Fruit fly (Drosophila melanogaster) whole organism, embryonic: ENCODE measurements around the gene CCHa1.

Source experiments
- Abd-B ChIP-seq: fragments of 200-800 bp; sonication (Bioruptor generic); optimal IDR thresholded peaks from 2 replicates; lab custom pipeline; 2018; ENCODE audit warnings: missing biosample characterization, mild to moderate bottlenecking, missing genetic modification characterization, moderate library complexity
- Bgb ChIP-seq: fragments of 200-800 bp; sonication (Bioruptor generic); IDR thresholded peaks from 2 replicates; pipeline ENCODE4 v1.3.6; 2022; ENCODE audit warnings: missing biosample characterization, missing genetic modification characterization; ENCODE audit not compliant: partially characterized antibody
- Blimp-1 ChIP-seq: fragments of 200-800 bp; sonication (Bioruptor generic); optimal IDR thresholded peaks from 3 replicates; lab custom pipeline; 2018; ENCODE audit warnings: missing biosample characterization, missing genetic modification characterization, mild to moderate bottlenecking, moderate library complexity, missing genetic modification reagents
- C15 ChIP-seq: fragments of 200-800 bp; sonication (Bioruptor generic); IDR thresholded peaks from 3 replicates; pipeline ENCODE4 v1.3.6; 2022; ENCODE audit warnings: missing biosample characterization, missing genetic modification characterization
- CG10462 ChIP-seq: fragments of 200-800 bp; sonication (Bioruptor generic); optimal IDR thresholded peaks from 2 replicates; lab custom pipeline; 2016; ENCODE audit warnings: missing biosample characterization, missing genetic modification characterization
- CG10543 ChIP-seq: fragments of 200-800 bp; sonication (Bioruptor generic); optimal IDR thresholded peaks from 3 replicates; lab custom pipeline; 2017; ENCODE audit warnings: missing biosample characterization, mild to moderate bottlenecking, missing genetic modification characterization, moderate library complexity
- CG11504 ChIP-seq: fragments of 200-800 bp; sonication (Bioruptor generic); optimal IDR thresholded peaks from 3 replicates; lab custom pipeline; 2019; ENCODE audit warnings: missing biosample characterization, mild to moderate bottlenecking, missing genetic modification characterization, moderate library complexity
- CG12942 ChIP-seq: fragments of 200-800 bp; sonication (Bioruptor generic); optimal IDR thresholded peaks from 3 replicates; lab custom pipeline; 2016; ENCODE audit warnings: missing biosample characterization, missing genetic modification characterization
- CG2875 ChIP-seq: fragments of 200-800 bp; sonication (Bioruptor generic); optimal IDR thresholded peaks from 2 replicates; lab custom pipeline; 2017; ENCODE audit warnings: missing biosample characterization, mild to moderate bottlenecking, missing genetic modification characterization, missing genetic modification reagents
- CG31224 ChIP-seq: fragments of 200-800 bp; sonication (Bioruptor generic); IDR thresholded peaks from 2 replicates; pipeline ENCODE4 v1.3.6; 2022; ENCODE audit warnings: missing biosample characterization, missing genetic modification characterization
- CG33557 ChIP-seq: fragments of 200-800 bp; sonication (Bioruptor generic); optimal IDR thresholded peaks from 2 replicates; lab custom pipeline; 2019; ENCODE audit warnings: missing biosample characterization, mild to moderate bottlenecking, missing genetic modification characterization, moderate library complexity
- CG42726 ChIP-seq: fragments of 200-800 bp; sonication (Bioruptor generic); IDR thresholded peaks from 2 replicates; pipeline ENCODE4 v1.3.6; 2022; ENCODE audit warnings: missing biosample characterization, missing genetic modification characterization; ENCODE audit not compliant: partially characterized antibody
- CG5953 ChIP-seq: fragments of 200-800 bp; sonication (Bioruptor generic); IDR thresholded peaks from 2 replicates; pipeline ENCODE4 v1.3.6; 2022; ENCODE audit warnings: missing biosample characterization, missing genetic modification characterization
- CG6683 ChIP-seq: fragments of 200-800 bp; sonication (Bioruptor generic); optimal IDR thresholded peaks from 2 replicates; lab custom pipeline; 2017; ENCODE audit warnings: missing biosample characterization, mild to moderate bottlenecking, missing genetic modification characterization, missing genetic modification reagents
- CG6765 ChIP-seq: fragments of 200-800 bp; sonication (Bioruptor generic); optimal IDR thresholded peaks from 3 replicates; lab custom pipeline; 2017; ENCODE audit warnings: missing biosample characterization, mild to moderate bottlenecking, missing genetic modification characterization
- CG6791 ChIP-seq: fragments of 200-800 bp; sonication (Bioruptor generic); IDR thresholded peaks from 3 replicates; pipeline ENCODE4 v1.3.6; 2022; ENCODE audit warnings: missing biosample characterization, missing genetic modification characterization; ENCODE audit not compliant: partially characterized antibody
- CG8290 ChIP-seq, 3 experiments: fragments of 200-800 bp; sonication (Bioruptor generic); optimal IDR thresholded peaks; 2 replicates each; lab custom pipeline; 2016 to 2019; ENCODE audit warnings: missing biosample characterization in 3 of 3, missing genetic modification characterization in 3 of 3, mild to moderate bottlenecking in 2 of 3, moderate library complexity in 1 of 3
- CG9727 ChIP-seq: fragments of 200-800 bp; sonication (Bioruptor generic); optimal IDR thresholded peaks from 3 replicates; lab custom pipeline; 2017; ENCODE audit warnings: missing biosample characterization, mild to moderate bottlenecking, missing genetic modification characterization
- CG9817 ChIP-seq: fragments of 200-800 bp; sonication (Bioruptor generic); optimal IDR thresholded peaks from 2 replicates; lab custom pipeline; 2018; ENCODE audit warnings: missing biosample characterization, mild to moderate bottlenecking, missing genetic modification characterization, moderate library complexity
- CG9876 ChIP-seq: fragments of 200-800 bp; sonication (Bioruptor generic); optimal IDR thresholded peaks from 2 replicates; lab custom pipeline; 2016; ENCODE audit warnings: missing biosample characterization, missing genetic modification characterization
- E2f2 ChIP-seq: fragments of 200-800 bp; sonication (Bioruptor generic); IDR thresholded peaks from 2 replicates; pipeline ENCODE4 v1.3.6; 2022; ENCODE audit warnings: missing biosample characterization, missing genetic modification characterization
- ERR ChIP-seq: fragments of 200-800 bp; sonication (Bioruptor generic); optimal IDR thresholded peaks from 2 replicates; lab custom pipeline; 2016; ENCODE audit warnings: missing biosample characterization, missing genetic modification characterization
- Fer1 ChIP-seq: fragments of 200-800 bp; sonication (Bioruptor generic); optimal IDR thresholded peaks from 2 replicates; lab custom pipeline; 2017; ENCODE audit warnings: missing biosample characterization, mild to moderate bottlenecking, missing genetic modification characterization
- Hmx ChIP-seq: fragments of 200-800 bp; sonication (Bioruptor generic); optimal IDR thresholded peaks from 2 replicates; lab custom pipeline; 2016; ENCODE audit warnings: missing biosample characterization, missing genetic modification characterization
- Mad ChIP-seq: fragments of 200-800 bp; sonication (Bioruptor generic); optimal IDR thresholded peaks from 2 replicates; lab custom pipeline; 2016; ENCODE audit warnings: missing biosample characterization, missing genetic modification characterization
- Mes4 ChIP-seq: fragments of 200-800 bp; sonication (Bioruptor generic); optimal IDR thresholded peaks from 2 replicates; lab custom pipeline; 2016; ENCODE audit warnings: missing biosample characterization, missing genetic modification characterization
- NC2β ChIP-seq: fragments of 200-800 bp; sonication (Bioruptor generic); optimal IDR thresholded peaks from 2 replicates; lab custom pipeline; 2016; ENCODE audit warnings: missing biosample characterization, missing genetic modification characterization
- Oaz ChIP-seq: fragments of 200-800 bp; sonication (Bioruptor generic); IDR thresholded peaks from 2 replicates; pipeline ENCODE4 v1.3.6; 2022; ENCODE audit warnings: missing biosample characterization, missing genetic modification characterization
- Rx ChIP-seq: fragments of 200-800 bp; sonication (Bioruptor generic); IDR thresholded peaks from 2 replicates; pipeline ENCODE4 v1.3.6; 2022; ENCODE audit warnings: missing biosample characterization, missing genetic modification characterization
- Sry-β ChIP-seq: fragments of 200-800 bp; sonication (Bioruptor generic); optimal IDR thresholded peaks from 2 replicates; lab custom pipeline; 2018; ENCODE audit warnings: missing biosample characterization, mild to moderate bottlenecking, missing genetic modification characterization, moderate library complexity
- Usf ChIP-seq: fragments of 200-800 bp; sonication (Bioruptor generic); optimal IDR thresholded peaks from 2 replicates; lab custom pipeline; 2017; ENCODE audit warnings: missing genotype, missing biosample characterization, missing genetic modification characterization
- bbx ChIP-seq: fragments of 200-800 bp; sonication (Bioruptor generic); IDR thresholded peaks from 2 replicates; pipeline ENCODE4 v1.3.6; 2022; ENCODE audit warnings: missing biosample characterization, missing genetic modification characterization; ENCODE audit not compliant: partially characterized antibody
- en ChIP-seq: fragments of 200-800 bp; sonication (Bioruptor generic); optimal IDR thresholded peaks from 2 replicates; lab custom pipeline; 2016; ENCODE audit warnings: missing biosample characterization, missing genetic modification characterization
- hbn ChIP-seq: fragments of 200-800 bp; sonication (Bioruptor generic); IDR thresholded peaks from 2 replicates; pipeline ENCODE4 v1.3.6; 2022; ENCODE audit warnings: missing biosample characterization, missing genetic modification characterization; ENCODE audit not compliant: partially characterized antibody
- kay ChIP-seq: fragments of 200-800 bp; sonication (Bioruptor generic); optimal IDR thresholded peaks from 2 replicates; lab custom pipeline; 2016; ENCODE audit warnings: missing biosample characterization, missing genetic modification characterization
- lbe ChIP-seq: fragments of 200-800 bp; sonication (Bioruptor generic); optimal IDR thresholded peaks from 2 replicates; lab custom pipeline; 2016; ENCODE audit warnings: missing biosample characterization, mild to moderate bottlenecking, missing genetic modification characterization
- nerfin-2 ChIP-seq: fragments of 200-800 bp; sonication (Bioruptor generic); IDR thresholded peaks from 2 replicates; pipeline ENCODE4 v1.3.6; 2022; ENCODE audit warnings: missing biosample characterization, missing genetic modification characterization; ENCODE audit not compliant: partially characterized antibody
- org-1 ChIP-seq: fragments of 200-800 bp; sonication (Bioruptor generic); optimal IDR thresholded peaks from 2 replicates; lab custom pipeline; 2017; ENCODE audit warnings: missing biosample characterization, missing genetic modification characterization
- row ChIP-seq: fragments of 200-800 bp; sonication (Bioruptor generic); IDR thresholded peaks from 3 replicates; pipeline ENCODE4 v1.3.6; 2022; ENCODE audit warnings: missing biosample characterization, missing genetic modification characterization
- sc ChIP-seq, 3 experiments: fragments of >200 bp in 2 of 3; fragments of 200-800 bp in 1 of 3; sonication (Bioruptor generic) in 1 of 3; optimal IDR thresholded peaks; 2 replicates in 2 of 3; 3 replicates in 1 of 3; lab custom pipeline; 2017; ENCODE audit warnings: mild to moderate bottlenecking in 1 of 3, missing biosample characterization in 1 of 3, missing genetic modification characterization in 1 of 3, missing genetic modification reagents in 1 of 3
- sima ChIP-seq: fragments of 200-800 bp; sonication (Bioruptor generic); optimal IDR thresholded peaks from 2 replicates; lab custom pipeline; 2016; ENCODE audit warnings: missing biosample characterization, missing genetic modification characterization
- slbo ChIP-seq: fragments of 200-800 bp; sonication (Bioruptor generic); IDR thresholded peaks from 2 replicates; pipeline ENCODE4 v1.3.6; 2022; ENCODE audit warnings: missing biosample characterization, missing genetic modification characterization
- sr ChIP-seq: fragments of 200-800 bp; sonication (Bioruptor generic); IDR thresholded peaks from 3 replicates; pipeline ENCODE4 v1.3.6; 2022; ENCODE audit warnings: missing biosample characterization, missing genetic modification characterization
- tna ChIP-seq: fragments of 200-800 bp; sonication (Bioruptor generic); IDR thresholded peaks from 2 replicates; pipeline ENCODE4 v1.3.6; 2022; ENCODE audit warnings: missing biosample characterization, missing genetic modification characterization; ENCODE audit not compliant: partially characterized antibody
- unpg ChIP-seq: fragments of 200-800 bp; sonication (Bioruptor generic); optimal IDR thresholded peaks from 3 replicates; lab custom pipeline; 2018; ENCODE audit warnings: missing biosample characterization, mild to moderate bottlenecking, missing genetic modification characterization, moderate library complexity
- vnd ChIP-seq: fragments of 200-800 bp; sonication (Bioruptor generic); IDR thresholded peaks from 3 replicates; pipeline ENCODE4 v1.3.6; 2022; ENCODE audit warnings: missing biosample characterization, missing genetic modification characterization; ENCODE audit not compliant: partially characterized antibody
- zf30C ChIP-seq: fragments of 200-800 bp; sonication (Bioruptor generic); optimal IDR thresholded peaks from 3 replicates; lab custom pipeline; 2018; ENCODE audit warnings: missing biosample characterization, mild to moderate bottlenecking, missing genetic modification characterization

CCHa1 gene

DNA sequence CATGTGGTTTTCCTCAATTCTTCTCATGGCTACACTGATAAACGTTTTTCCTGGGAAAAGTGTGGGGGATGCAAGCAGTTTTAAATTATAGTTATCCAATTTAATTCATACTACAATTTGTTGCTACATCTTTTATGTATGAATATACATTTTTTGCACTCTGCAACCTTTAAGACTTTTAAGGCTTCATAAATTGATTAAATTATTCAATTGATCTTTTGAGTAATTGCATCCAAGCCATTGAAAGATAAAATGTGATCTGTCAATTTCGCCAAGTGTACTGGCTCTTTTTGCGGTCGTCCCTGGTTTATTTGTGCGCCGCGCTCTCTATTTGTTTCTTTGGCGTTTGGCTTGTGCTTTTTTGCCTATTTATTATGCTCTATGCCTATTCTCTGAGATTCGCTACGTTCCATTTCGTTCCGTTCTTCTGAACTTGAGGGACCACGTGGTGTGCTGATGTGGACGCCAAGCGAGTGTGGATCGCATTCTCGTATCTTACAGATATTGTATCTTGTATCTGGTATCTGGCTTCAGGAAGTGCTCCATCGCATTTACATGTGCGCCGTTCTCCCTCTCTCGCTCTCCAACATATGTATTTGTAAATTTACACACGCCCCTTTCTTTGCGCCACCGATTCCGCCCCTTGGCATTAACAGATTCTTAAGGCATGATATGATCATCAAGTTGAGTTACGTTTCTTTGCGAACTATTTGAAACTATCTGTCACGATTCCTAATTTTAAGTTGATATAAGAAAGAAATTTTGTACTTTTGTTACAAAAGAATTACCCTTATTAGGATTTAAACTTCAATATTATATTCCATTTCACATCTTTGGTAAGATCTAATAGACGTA is 44.2 kb downstream of the CCHa1 start (continued):
- TF ChIP-seq CG42726 (GFP tag; lab: Robert Waterston, UW), result no peak
- no peak; the same call in 1 of the 2 replicates for TF ChIP-seq hbn
- TF ChIP-seq Usf (GFP tag; lab: Kevin White, UChicago), result peak; percentile 58
- TF ChIP-seq CG10462 (GFP tag; lab: Kevin White, UChicago), result peak; percentile 22
- TF ChIP-seq Rx (GFP tag; lab: Robert Waterston, UW), result no peak
- peak; percentile 76 for TF ChIP-seq ERR
- peak; percentile 89 for TF ChIP-seq Fer1 (GFP tag; lab: Kevin White, UChicago)
- TF ChIP-seq kay (GFP tag; lab: Kevin White, UChicago), result peak; percentile 60
- TF ChIP-seq zf30C, result peak; percentile 63
- peak; percentile 69 for TF ChIP-seq CG9876 (GFP tag; lab: Kevin White, UChicago)
- peak; percentile 77 for TF ChIP-seq C15 (GFP tag; lab: Robert Waterston, UW)
- TF ChIP-seq CG6765, result peak; percentile 67
- TF ChIP-seq Hmx, result peak; percentile 83
- no peak for TF ChIP-seq lbe
- TF ChIP-seq CG8290 (GFP tag; optimal IDR thresholded peaks at IDR 0.05; lab: Kevin White, UChicago), result no peak
- peak in 1 of 2 experiments; percentile 81 for TF ChIP-seq CG8290 (tag; optimal IDR thresholded peaks at IDR 0.05; lab: Kevin White, UChicago)
- peak; percentile 82 for TF ChIP-seq unpg
- peak; percentile 73 for TF ChIP-seq CG6683 (GFP tag; lab: Kevin White, UChicago)
- TF ChIP-seq sc (optimal IDR thresholded peaks at IDR 0.05; lab: Kevin White, UChicago), result no peak
- no peak for TF ChIP-seq sc (GFP tag; optimal IDR thresholded peaks at IDR 0.05; lab: Kevin White, UChicago)
- TF ChIP-seq Abd-B (GFP tag; lab: Kevin White, UChicago), result peak; percentile 76
- no peak for TF ChIP-seq CG6791 (GFP tag; lab: Robert Waterston, UW)
- no peak for TF ChIP-seq nerfin-2
- peak; percentile 91 for TF ChIP-seq CG9817 (tag; lab: Kevin White, UChicago)
- TF ChIP-seq CG10543 (GFP tag; lab: Kevin White, UChicago), result peak; percentile 75
- TF ChIP-seq Bgb (GFP tag; lab: Robert Waterston, UW), result no peak
- peak; percentile 96 for TF ChIP-seq slbo (GFP tag; lab: Robert Waterston, UW)
- no peak for TF ChIP-seq tna
- peak; percentile 54 for TF ChIP-seq Blimp-1 (GFP tag; lab: Kevin White, UChicago)
- no peak for TF ChIP-seq vnd
- peak; percentile 67 for TF ChIP-seq E2f2 (GFP tag; lab: Robert Waterston, UW)
- peak; percentile 63 for TF ChIP-seq Oaz (GFP tag; lab: Robert Waterston, UW)
- TF ChIP-seq bbx (GFP tag; lab: Robert Waterston, UW), result no peak
- TF ChIP-seq NC2β, result peak; percentile 45
- peak; percentile 86 for TF ChIP-seq CG9727
- TF ChIP-seq Mad (GFP tag; lab: Kevin White, UChicago), result peak; percentile 74
- peak; percentile 58 for TF ChIP-seq en
- TF ChIP-seq org-1 (GFP tag; lab: Kevin White, UChicago), result peak; percentile 86
- TF ChIP-seq row (GFP tag; lab: Robert Waterston, UW), result peak; percentile 88
- TF ChIP-seq CG2875 (GFP tag; lab: Kevin White, UChicago), result peak; percentile 33
- TF ChIP-seq CG33557 (GFP tag; lab: Kevin White, UChicago), result no peak
- TF ChIP-seq sr (GFP tag; lab: Robert Waterston, UW), result no peak
- TF ChIP-seq Mes4, result no peak
- no peak for TF ChIP-seq Sry-β (GFP tag; lab: Kevin White, UChicago)
- TF ChIP-seq CG11504 (tag; lab: Kevin White, UChicago), result peak; percentile 85
- TF ChIP-seq sima, result peak; percentile 47
- TF ChIP-seq CG31224 (GFP tag; lab: Robert Waterston, UW), result peak; percentile 92
- TF ChIP-seq CG5953, result no peak
- TF ChIP-seq CG12942 (GFP tag; lab: Kevin White, UChicago), result peak; percentile 75
